Worm (Caenorhabditis elegans) whole organism, young adult: ENCODE data around the gene taf-11.3.

Experiments
- F57C9.4 ChIP-seq: sonication (generic microtip); optimal IDR thresholded peaks from 2 replicates; lab custom pipeline; 2017; ENCODE audit warnings: mild to moderate bottlenecking, missing genetic modification characterization, missing compliant biosample characterization
- cebp-1 ChIP-seq, 2 experiments: fragments of 200-800 bp in 1 of 2; sonication (Bioruptor generic) in 1 of 2; sonication (generic microtip) in 1 of 2; IDR thresholded peaks in 1 of 2; optimal IDR thresholded peaks in 1 of 2; 2 replicates each; pipeline versions ENCODE4 v1.3.6 to Lab custom; 2017 to 2022; ENCODE audit warnings: missing compliant biosample characterization in 2 of 2, missing genetic modification characterization in 2 of 2, mild to moderate bottlenecking in 1 of 2, missing genetic modification reagents in 1 of 2, moderate library complexity in 1 of 2
- hlh-26 ChIP-seq: fragments of 200-800 bp; sonication (Bioruptor generic); conservative IDR thresholded peaks from 2 replicates; pipeline ENCODE4 v1.3.6; 2022; ENCODE audit warnings: missing genetic modification reagents, missing genetic modification characterization, missing compliant biosample characterization

DNA sequence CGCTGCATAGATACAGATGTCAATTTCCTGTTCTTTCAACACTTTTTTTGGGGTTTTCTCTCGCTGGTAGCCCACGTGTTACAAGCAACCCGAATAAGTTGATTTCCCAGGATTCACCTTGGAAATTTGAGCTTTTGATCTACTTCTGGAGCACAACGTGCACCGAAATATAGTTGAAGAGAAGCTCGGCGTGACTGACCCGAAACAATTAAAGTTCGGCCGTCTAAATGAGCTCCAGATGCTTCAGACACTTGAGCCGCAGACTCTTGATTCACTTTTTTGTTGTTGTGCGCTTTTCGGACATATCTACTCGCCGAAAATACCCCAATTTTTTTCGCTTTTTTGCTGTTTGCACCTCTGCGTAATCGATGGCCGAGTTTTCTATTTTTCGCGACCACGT is 13.8 kb upstream of the taf-11.3 start:
- no peak for TF ChIP-seq cebp-1 (GFP tag; IDR thresholded peaks at IDR 0.05; lab: Robert Waterston, UW)
- TF ChIP-seq cebp-1 (tag; optimal IDR thresholded peaks at IDR 0.05; lab: Kevin White, UChicago): no peak
- no peak for TF ChIP-seq F57C9.4 (tag; lab: Kevin White, UChicago)
- TF ChIP-seq hlh-26: no peak
